Worm (Caenorhabditis elegans): Measurements from ENCODE around the gene taf-7.2.

The taf-7.2 gene

DNA sequence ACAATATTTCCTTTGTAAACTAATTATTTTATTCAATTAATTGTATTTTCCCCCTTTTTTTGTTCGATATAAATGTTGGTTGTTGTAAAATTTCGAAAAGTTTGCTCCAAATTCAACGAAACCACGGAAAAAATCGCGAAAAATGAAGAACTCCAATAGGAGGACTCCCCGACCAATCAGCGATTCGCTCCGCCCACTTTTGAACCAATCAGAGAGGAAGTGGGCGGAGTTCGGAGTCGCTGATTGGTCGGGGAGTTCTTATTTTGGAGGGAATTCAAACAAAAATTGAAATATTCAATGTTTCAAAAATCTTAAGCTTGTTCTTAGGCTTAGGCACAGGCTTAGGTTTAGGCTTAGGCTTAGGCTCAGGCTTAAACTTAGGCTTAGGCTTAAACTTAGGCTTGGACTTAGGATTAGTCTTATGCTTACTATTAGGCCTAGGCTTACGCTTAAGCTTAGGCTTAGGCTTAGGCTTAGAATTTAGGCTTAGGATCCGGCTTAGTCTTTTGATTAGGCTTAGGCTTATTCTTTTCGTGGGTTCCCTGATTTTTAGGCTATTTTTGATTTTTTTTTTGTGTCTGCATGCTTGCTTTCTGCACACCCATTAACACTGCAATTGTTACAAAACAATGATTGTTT is 32.7 kb downstream of the taf-7.2 start:
- TF ChIP-seq lsy-12 (tag; optimal IDR thresholded peaks at IDR 0.05): no peak
- TF ChIP-seq nfya-1 (tag; optimal IDR thresholded peaks at IDR 0.05; ENCODE audit: insufficient read depth): peak; percentile 87

DNA sequence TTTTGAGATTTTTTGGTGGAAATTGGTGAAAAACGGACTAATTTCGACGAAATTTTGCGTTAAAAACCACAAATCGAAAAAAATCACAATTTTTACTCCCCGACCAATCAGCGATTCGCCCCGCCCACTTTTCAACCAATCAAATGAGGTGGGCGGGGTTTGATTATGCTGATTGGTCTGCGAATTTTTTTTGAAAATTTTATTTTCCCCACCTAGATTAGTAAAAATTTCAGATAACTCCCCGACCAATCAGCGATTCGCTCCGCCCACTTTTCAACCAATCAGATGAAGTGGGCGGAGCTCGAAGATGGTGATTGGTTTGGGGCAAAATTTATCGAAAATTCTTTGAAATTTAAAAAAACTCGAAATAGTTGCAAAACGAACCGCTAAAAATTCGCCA is 34.0 kb downstream of the taf-7.2 start:
- no peak for TF ChIP-seq hmg-11 (tag; optimal IDR thresholded peaks at IDR 0.05)
- no peak for TF ChIP-seq ceh-16 (tag; optimal IDR thresholded peaks at IDR 0.05)
- peak; percentile 94 for TF ChIP-seq nfya-1 (tag; optimal IDR thresholded peaks at IDR 0.05; ENCODE audit: insufficient read depth)

DNA sequence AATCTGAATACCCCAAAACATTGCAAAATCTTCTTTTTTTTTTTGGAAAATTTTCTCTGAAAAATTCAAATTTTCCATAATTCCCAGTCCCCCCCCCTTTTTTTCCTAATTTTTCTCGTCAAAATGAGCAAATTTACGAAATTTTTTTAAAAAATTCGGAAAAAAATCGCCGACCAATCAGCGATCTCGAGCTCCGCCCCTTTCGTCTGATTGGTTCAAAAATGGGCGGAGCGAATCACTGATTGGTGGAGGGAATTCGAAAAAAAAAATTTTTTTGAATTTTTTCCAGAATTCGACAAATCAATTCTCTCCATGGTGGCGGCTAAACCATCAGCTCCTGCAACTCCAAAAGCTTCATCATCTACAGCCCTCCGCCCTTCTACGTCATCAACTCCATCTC is 34.6 kb downstream of the taf-7.2 start:
- TF ChIP-seq nfya-1 (tag; optimal IDR thresholded peaks at IDR 0.05; ENCODE audit: insufficient read depth) (peak; percentile 84), mdl-1 (tag; optimal IDR thresholded peaks at IDR 0.05) (no peak), nhr-11 (tag; optimal IDR thresholded peaks at IDR 0.05) (no peak)

DNA sequence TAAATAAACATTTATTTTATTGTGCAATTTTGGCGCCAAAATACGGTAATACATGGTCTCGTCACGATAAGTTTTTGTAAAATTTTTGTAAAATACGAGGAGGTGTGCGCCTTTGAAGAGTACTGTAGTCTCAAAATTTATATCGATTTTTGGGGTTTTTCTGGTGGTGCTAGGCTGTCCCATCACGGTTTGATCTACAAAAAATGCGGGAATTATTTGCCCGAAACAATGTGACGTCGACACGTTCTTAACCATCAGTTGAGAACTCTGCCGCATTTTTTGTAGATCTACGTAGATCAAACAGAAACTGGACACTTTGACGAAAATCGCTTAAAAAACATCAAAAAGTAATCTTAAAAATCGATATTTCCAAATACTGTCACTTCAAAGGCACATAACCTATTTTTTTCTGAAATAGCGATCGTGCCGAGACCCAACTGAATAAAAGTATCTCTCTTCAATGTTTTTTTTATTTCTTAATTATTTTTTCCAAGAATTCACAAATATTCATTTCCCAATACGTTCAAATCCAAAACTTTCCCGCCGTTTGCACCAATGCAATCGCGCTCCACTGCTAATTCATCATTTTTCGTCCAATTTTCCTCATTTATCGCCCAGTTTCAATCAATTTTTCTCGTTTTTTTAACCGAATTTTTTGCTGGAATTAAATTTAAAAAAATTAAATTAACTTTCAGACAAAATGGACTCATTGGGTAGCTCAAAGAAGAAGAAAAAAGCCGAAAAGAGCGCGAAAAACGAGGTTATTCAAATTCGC is 47.2 kb downstream of the taf-7.2 start, which contains the start of gene pqn-80:
Gene pqn-80, plus strand, starts transcription at position 694 of the 775 bp plus-strand sequence.
- TF ChIP-seq ceh-28 (tag; optimal IDR thresholded peaks at IDR 0.05) (peak; percentile 11), lin-15B (tag; optimal IDR thresholded peaks at IDR 0.05) (peak; percentile 68), mml-1 (tag; optimal IDR thresholded peaks at IDR 0.05) (no peak), hmg-11 (tag; optimal IDR thresholded peaks at IDR 0.05) (peak; percentile 41), ZK546.5 (tag; optimal IDR thresholded peaks at IDR 0.05) (no peak), pha-4 (tag; optimal IDR thresholded peaks at IDR 0.05) (peak; percentile 67), nhr-23 (tag; optimal IDR thresholded peaks at IDR 0.05) (peak; percentile 54), nfya-1 (tag; optimal IDR thresholded peaks at IDR 0.05; ENCODE audit: insufficient read depth) (peak; percentile 71), nhr-25 (tag; optimal IDR thresholded peaks at IDR 0.05) (peak; percentile 28)

DNA sequence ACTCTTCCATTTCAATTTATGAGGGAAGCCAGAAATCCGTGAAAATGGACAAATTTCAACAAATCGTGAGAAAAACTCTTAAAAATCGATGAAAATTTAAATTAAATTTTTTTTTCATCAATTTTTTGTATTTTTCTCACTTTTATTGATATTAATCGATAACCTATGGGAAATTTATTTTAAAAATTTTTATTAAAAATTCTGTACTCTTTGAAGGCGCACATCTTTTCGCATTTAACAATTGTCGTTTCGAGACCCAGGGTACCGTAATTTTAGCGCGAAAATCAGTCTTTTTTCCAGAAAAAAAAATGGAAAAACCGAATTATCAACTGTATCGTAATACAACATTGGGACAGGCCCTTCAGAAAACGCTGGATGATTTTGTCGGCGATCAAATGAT is 48.8 kb downstream of the taf-7.2 start, which contains the start of gene gtf-2A2:
Gene gtf-2A2, plus strand, starts transcription at position 301 of the 400 bp plus-strand sequence.
- TF ChIP-seq daf-12 (tag; optimal IDR thresholded peaks at IDR 0.05) (no peak), jun-1 (tag; optimal IDR thresholded peaks at IDR 0.05) (no peak), ZK546.5 (tag; optimal IDR thresholded peaks at IDR 0.05) (no peak), nhr-76 (tag; optimal IDR thresholded peaks at IDR 0.05) (no peak), nhr-12 (tag; optimal IDR thresholded peaks at IDR 0.05) (no peak), lin-39 (tag; optimal IDR thresholded peaks at IDR 0.05) (no peak), eor-1 (tag; optimal IDR thresholded peaks at IDR 0.05) (no peak), ceh-28 (tag; optimal IDR thresholded peaks at IDR 0.05) (no peak), nhr-11 (tag; optimal IDR thresholded peaks at IDR 0.05) (no peak), fos-1 (tag; optimal IDR thresholded peaks at IDR 0.05) (no peak), nhr-23 (tag; optimal IDR thresholded peaks at IDR 0.05) (no peak), fkh-2 (tag; optimal IDR thresholded peaks at IDR 0.05) (no peak), elt-1 (tag; optimal IDR thresholded peaks at IDR 0.05) (no peak), ama-1 (optimal IDR thresholded peaks at IDR 0.05) (no peak), snpc-4 (tag; optimal IDR thresholded peaks at IDR 0.05) (no peak), egl-5 (tag; optimal IDR thresholded peaks at IDR 0.05) (no peak), nhr-25 (tag; optimal IDR thresholded peaks at IDR 0.05) (no peak), pqm-1 (tag; optimal IDR thresholded peaks at IDR 0.05) (no peak)
